Worm (Caenorhabditis elegans) whole organism, L1 larva: ENCODE data around the gene bkip-1.
A peak's percentile ranks its signal among the peaks of the same experiment; 100 is the strongest.

Experiments used
- C04F5.9 ChIP-seq: sonication (generic microtip); optimal IDR thresholded peaks from 2 replicates; lab custom pipeline; 2016; ENCODE audit warnings: missing genetic modification characterization, missing compliant biosample characterization
- F16B12.6 ChIP-seq: fragments of 150-350 bp; optimal IDR thresholded peaks from 2 replicates; lab custom pipeline; 2014; ENCODE audit warnings: missing biosample characterization, missing genetic modification characterization
- alr-1 ChIP-seq: fragments of 200-800 bp; sonication (Bioruptor generic); optimal IDR thresholded peaks from 2 replicates; lab custom pipeline; 2018; ENCODE audit warnings: borderline replicate concordance, mild to moderate bottlenecking, missing genetic modification characterization, missing compliant biosample characterization
- aly-2 ChIP-seq: fragments of 150-350 bp; optimal IDR thresholded peaks from 2 replicates; lab custom pipeline; 2014; ENCODE audit warnings: missing biosample characterization, missing genetic modification characterization
- ama-1 ChIP-seq: fragments of 150-350 bp; optimal IDR thresholded peaks from 2 replicates; lab custom pipeline; 2014
- ceh-8 ChIP-seq: fragments of 200-800 bp; sonication (Bioruptor generic); optimal IDR thresholded peaks from 2 replicates; lab custom pipeline; 2018; ENCODE audit warnings: mild to moderate bottlenecking, missing genetic modification characterization, moderate library complexity, missing compliant biosample characterization
- ceh-88 ChIP-seq: fragments of 200-800 bp; sonication (Bioruptor generic); IDR thresholded peaks from 2 replicates; pipeline ENCODE4 v1.3.6; 2022; ENCODE audit warnings: missing genetic modification characterization, missing compliant biosample characterization
- ceh-90 ChIP-seq: sonication (generic microtip); optimal IDR thresholded peaks from 2 replicates; lab custom pipeline; 2016; ENCODE audit warnings: missing genetic modification characterization, missing compliant biosample characterization
- ces-1 ChIP-seq: fragments of 150-350 bp; optimal IDR thresholded peaks from 2 replicates; lab custom pipeline; 2014; ENCODE audit warnings: missing biosample characterization, missing genetic modification reagents, missing genetic modification characterization
- dsc-1 ChIP-seq: sonication (generic microtip); optimal IDR thresholded peaks from 2 replicates; lab custom pipeline; 2016; ENCODE audit warnings: mild to moderate bottlenecking, missing genetic modification characterization, missing compliant biosample characterization
- elt-2 ChIP-seq: sonication (generic microtip); optimal IDR thresholded peaks from 2 replicates; lab custom pipeline; 2016; ENCODE audit warnings: missing genetic modification characterization, mild to moderate bottlenecking, inconsistent platforms, missing compliant biosample characterization, missing genetic modification reagents
- elt-3 ChIP-seq, 6 experiments: fragments of 150-350 bp in 1 of 6; sonication (generic microtip); optimal IDR thresholded peaks; 2 replicates each; lab custom pipeline; 2017 to 2018; ENCODE audit warnings: missing biosample characterization in 6 of 6, missing genetic modification characterization in 6 of 6, inconsistent platforms in 1 of 6
- fkh-4 ChIP-seq: sonication (generic microtip); optimal IDR thresholded peaks from 2 replicates; lab custom pipeline; 2016; ENCODE audit warnings: missing compliant biosample characterization, missing genetic modification characterization, borderline replicate concordance
- fkh-8 ChIP-seq: sonication (generic microtip); optimal IDR thresholded peaks from 2 replicates; lab custom pipeline; 2016; ENCODE audit warnings: mild to moderate bottlenecking, missing genetic modification characterization, missing compliant biosample characterization
- hlh-17 ChIP-seq: fragments of 200-800 bp; sonication (Bioruptor generic); optimal IDR thresholded peaks from 2 replicates; lab custom pipeline; 2018; ENCODE audit warnings: missing genetic modification characterization, mild to moderate bottlenecking, missing compliant biosample characterization, moderate library complexity, borderline replicate concordance
- hlh-4 ChIP-seq: sonication (generic microtip); optimal IDR thresholded peaks from 2 replicates; lab custom pipeline; 2016; ENCODE audit warnings: mild to moderate bottlenecking, missing genetic modification characterization, missing compliant biosample characterization
- hpl-2 ChIP-seq: fragments of 150-350 bp; optimal IDR thresholded peaks from 2 replicates; lab custom pipeline; 2014; ENCODE audit warnings: missing biosample characterization, missing genetic modification reagents, missing genetic modification characterization
- irx-1 ChIP-seq: sonication (generic microtip); optimal IDR thresholded peaks from 2 replicates; lab custom pipeline; 2016; ENCODE audit warnings: missing genetic modification characterization, missing compliant biosample characterization
- isw-1 ChIP-seq: fragments of 200-800 bp; sonication (Bioruptor generic); IDR thresholded peaks from 2 replicates; pipeline ENCODE4 v1.3.6; 2022; ENCODE audit warnings: missing genetic modification characterization, missing compliant biosample characterization
- lin-14 ChIP-seq: fragments of 200-800 bp; sonication (Bioruptor generic); optimal IDR thresholded peaks from 2 replicates; lab custom pipeline; 2018; ENCODE audit warnings: mild to moderate bottlenecking, missing genetic modification characterization, moderate library complexity, missing compliant biosample characterization
- lir-3 ChIP-seq: sonication (generic microtip); optimal IDR thresholded peaks from 2 replicates; lab custom pipeline; 2016; ENCODE audit warnings: mild to moderate bottlenecking, missing genetic modification characterization, moderate library complexity, missing compliant biosample characterization; ENCODE audit not compliant: poor library complexity
- lsy-2 ChIP-seq, 2 experiments: fragments of 150-350 bp; optimal IDR thresholded peaks; 2 replicates each; lab custom pipeline; 2014; ENCODE audit warnings: missing biosample characterization in 2 of 2, missing genetic modification characterization in 2 of 2
- mab-9 ChIP-seq: fragments of 200-800 bp; sonication (Bioruptor generic); IDR thresholded peaks from 2 replicates; pipeline ENCODE4 v1.3.6; 2022; ENCODE audit warnings: missing genetic modification reagents, missing genetic modification characterization, missing compliant biosample characterization
- mdl-1 ChIP-seq, 2 experiments: fragments of 150-350 bp; optimal IDR thresholded peaks; 2 replicates each; lab custom pipeline; 2014 to 2017; ENCODE audit warnings: missing biosample characterization in 2 of 2, missing genetic modification characterization in 2 of 2, inconsistent platforms in 1 of 2
- mef-2 ChIP-seq: fragments of 150-350 bp; optimal IDR thresholded peaks from 2 replicates; lab custom pipeline; 2014; ENCODE audit warnings: missing biosample characterization, missing genetic modification characterization
- nhr-11 ChIP-seq: fragments of 150-350 bp; optimal IDR thresholded peaks from 2 replicates; lab custom pipeline; 2014; ENCODE audit warnings: missing biosample characterization, missing genetic modification characterization
- nhr-12 ChIP-seq: sonication (generic microtip); optimal IDR thresholded peaks from 2 replicates; lab custom pipeline; 2017; ENCODE audit warnings: missing biosample characterization, missing genetic modification characterization
- nhr-20 ChIP-seq: sonication (generic microtip); optimal IDR thresholded peaks from 2 replicates; lab custom pipeline; 2016; ENCODE audit warnings: mild to moderate bottlenecking, missing genetic modification characterization, missing compliant biosample characterization
- nhr-237 ChIP-seq: fragments of 150-350 bp; optimal IDR thresholded peaks from 2 replicates; lab custom pipeline; 2014; ENCODE audit warnings: missing biosample characterization, missing genetic modification characterization
- nhr-71 ChIP-seq: sonication (generic microtip); optimal IDR thresholded peaks from 2 replicates; lab custom pipeline; 2016; ENCODE audit warnings: mild to moderate bottlenecking, missing genetic modification characterization, moderate library complexity, missing compliant biosample characterization
- nhr-76 ChIP-seq: sonication (generic microtip); optimal IDR thresholded peaks from 2 replicates; lab custom pipeline; 2017; ENCODE audit warnings: missing biosample characterization, missing genetic modification characterization
- nhr-77 ChIP-seq: fragments of 150-350 bp; optimal IDR thresholded peaks from 2 replicates; lab custom pipeline; 2014; ENCODE audit warnings: missing biosample characterization, missing genetic modification characterization
- nhr-90 ChIP-seq: sonication (generic microtip); optimal IDR thresholded peaks from 2 replicates; lab custom pipeline; 2016; ENCODE audit warnings: mild to moderate bottlenecking, missing genetic modification characterization, missing compliant biosample characterization; ENCODE audit not compliant: poor library complexity
- snpc-4 ChIP-seq: fragments of 150-350 bp; optimal IDR thresholded peaks from 2 replicates; lab custom pipeline; 2014; ENCODE audit warnings: missing biosample characterization, missing genetic modification characterization
- snu-23 ChIP-seq: sonication (generic microtip); optimal IDR thresholded peaks from 2 replicates; lab custom pipeline; 2016; ENCODE audit warnings: missing genetic modification characterization, missing compliant biosample characterization
- sox-4 ChIP-seq: sonication (generic microtip); optimal IDR thresholded peaks from 2 replicates; lab custom pipeline; 2016; ENCODE audit warnings: missing genetic modification characterization, missing compliant biosample characterization
- sptf-1 ChIP-seq: fragments of 150-350 bp; optimal IDR thresholded peaks from 2 replicates; lab custom pipeline; 2014; ENCODE audit warnings: missing biosample characterization, missing genetic modification characterization
- sup-37 ChIP-seq: fragments of 200-800 bp; sonication (Bioruptor generic); optimal IDR thresholded peaks from 2 replicates; lab custom pipeline; 2018; ENCODE audit warnings: mild to moderate bottlenecking, missing genetic modification characterization, missing compliant biosample characterization
- swsn-7 ChIP-seq: sonication (generic microtip); optimal IDR thresholded peaks from 2 replicates; lab custom pipeline; 2016; ENCODE audit warnings: missing genetic modification characterization, missing compliant biosample characterization
- unc-30 ChIP-seq: sonication (generic microtip); optimal IDR thresholded peaks from 2 replicates; lab custom pipeline; 2017; ENCODE audit warnings: missing biosample characterization, missing genetic modification characterization
- unc-98 ChIP-seq: fragments of 200-800 bp; sonication (Bioruptor generic); IDR thresholded peaks from 2 replicates; pipeline ENCODE4 v1.3.6; 2022; ENCODE audit warnings: missing genetic modification characterization, missing compliant biosample characterization
- vab-15 ChIP-seq: sonication (generic microtip); optimal IDR thresholded peaks from 2 replicates; lab custom pipeline; 2017; ENCODE audit warnings: missing genotype, mild to moderate bottlenecking, missing genetic modification characterization, missing compliant biosample characterization
- xbp-1 ChIP-seq: sonication (generic microtip); optimal IDR thresholded peaks from 2 replicates; lab custom pipeline; 2016; ENCODE audit warnings: missing genetic modification characterization, missing compliant biosample characterization
- zag-1 ChIP-seq: fragments of 150-350 bp; optimal IDR thresholded peaks from 2 replicates; lab custom pipeline; 2014; ENCODE audit warnings: missing biosample characterization, missing genetic modification characterization
- zip-4 ChIP-seq: fragments of 200-800 bp; sonication (Bioruptor generic); optimal IDR thresholded peaks from 2 replicates; lab custom pipeline; 2018; ENCODE audit warnings: mild to moderate bottlenecking, missing genetic modification characterization, moderate library complexity, missing compliant biosample characterization

bkip-1 gene

ce11 chrII:14059767-14060166, 41.3 kb upstream of the bkip-1 start, which contains the start of gene rpb-11 (continued):
- peak; percentile 91 for TF ChIP-seq nhr-11 (tag; lab: Kevin White, UChicago)
- TF ChIP-seq aly-2: peak; percentile 86
- peak; percentile 66 for TF ChIP-seq nhr-237 (tag; lab: Kevin White, UChicago)
- TF ChIP-seq irx-1 (tag; lab: Kevin White, UChicago): peak; percentile 88
- TF ChIP-seq zag-1 (tag; lab: Kevin White, UChicago): peak; percentile 7
- peak in 4 of 6 experiments; percentile 52 to 93 (median 80) for TF ChIP-seq elt-3 (tag; optimal IDR thresholded peaks at IDR 0.05; lab: Kevin White, UChicago)
- peak; percentile 79 for TF ChIP-seq ceh-88 (GFP tag; lab: Robert Waterston, UW)
- TF ChIP-seq nhr-12 (tag; lab: Kevin White, UChicago): no peak
- TF ChIP-seq F16B12.6 (tag; lab: Kevin White, UChicago): peak; percentile 71
- TF ChIP-seq nhr-90 (tag; lab: Kevin White, UChicago): peak; percentile 98
- TF ChIP-seq hlh-17 (GFP tag; lab: Kevin White, UChicago): no peak
- peak; percentile 97 for TF ChIP-seq snu-23 (GFP tag; lab: Kevin White, UChicago)
- no peak for TF ChIP-seq nhr-76 (tag; lab: Kevin White, UChicago)
- TF ChIP-seq lin-14: peak; percentile 92
- peak; percentile 92 for TF ChIP-seq isw-1 (GFP tag; lab: Robert Waterston, UW)
- peak; percentile 93 for TF ChIP-seq snpc-4 (tag; lab: Kevin White, UChicago)
- TF ChIP-seq sup-37 (GFP tag; lab: Kevin White, UChicago): peak; percentile 91
- peak; percentile 84 for TF ChIP-seq elt-2 (tag; lab: Kevin White, UChicago)
- TF ChIP-seq alr-1: no peak
- peak; percentile 57 for TF ChIP-seq fkh-4 (tag; lab: Kevin White, UChicago)
- peak; percentile 81 for TF ChIP-seq mab-9 (GFP tag; lab: Robert Waterston, UW)
- peak; percentile 97 for TF ChIP-seq nhr-77 (tag; lab: Kevin White, UChicago)
- TF ChIP-seq ama-1 (lab: Kevin White, UChicago): peak; percentile 82
- TF ChIP-seq sox-4 (tag; lab: Kevin White, UChicago): peak; percentile 81
- peak; percentile 52 for TF ChIP-seq ceh-90 (tag; lab: Kevin White, UChicago)
- no peak for TF ChIP-seq vab-15 (tag; lab: Kevin White, UChicago)
- TF ChIP-seq ceh-8 (GFP tag; lab: Kevin White, UChicago): peak; percentile 92
- peak; percentile 58; the same call in 1 of the 2 replicates for TF ChIP-seq unc-98
- TF ChIP-seq ces-1 (GFP tag; lab: Kevin White, UChicago): no peak
- peak; percentile 68 for TF ChIP-seq hpl-2 (GFP tag; lab: Kevin White, UChicago)
- TF ChIP-seq mdl-1 (tag; optimal IDR thresholded peaks at IDR 0.05; lab: Kevin White, UChicago): peak in 1 of 2 experiments; percentile 86
- peak; percentile 74 for TF ChIP-seq lir-3
- peak; percentile 85 for TF ChIP-seq zip-4 (GFP tag; lab: Kevin White, UChicago)
- peak; percentile 59 for TF ChIP-seq unc-30 (tag; lab: Kevin White, UChicago)
- TF ChIP-seq xbp-1 (tag; lab: Kevin White, UChicago): peak; percentile 95
- TF ChIP-seq mef-2 (tag; lab: Kevin White, UChicago): peak; percentile 73
- TF ChIP-seq nhr-71 (tag; lab: Kevin White, UChicago): peak; percentile 97
- TF ChIP-seq hlh-4 (tag; lab: Kevin White, UChicago): no peak
- TF ChIP-seq nhr-20 (tag; lab: Kevin White, UChicago): peak; percentile 96
- peak; percentile 93 for TF ChIP-seq fkh-8 (tag; lab: Kevin White, UChicago)
- peak; percentile 95 to 96 for TF ChIP-seq lsy-2 (tag; optimal IDR thresholded peaks at IDR 0.05; lab: Kevin White, UChicago)
- TF ChIP-seq sptf-1: no peak
- TF ChIP-seq C04F5.9 (tag; lab: Kevin White, UChicago): peak; percentile 85
- TF ChIP-seq swsn-7 (tag; lab: Kevin White, UChicago): peak; percentile 95
- peak; percentile 96 for TF ChIP-seq dsc-1
- TF ChIP-seq, all 84 proteins: peak for 68
